Worm (Caenorhabditis elegans) whole organism, L4 larva: ENCODE data around the gene nlp-63.

ENCODE experiments used
- ZK337.2 ChIP-seq: fragments of 200-800 bp; sonication (Bioruptor generic); IDR thresholded peaks from 2 replicates; pipeline ENCODE4 v1.3.6; 2022; ENCODE audit warnings: missing genetic modification reagents, missing genetic modification characterization, missing compliant biosample characterization
- aly-2 ChIP-seq: sonication (generic microtip); optimal IDR thresholded peaks from 2 replicates; lab custom pipeline; 2018; ENCODE audit warnings: missing biosample characterization, missing genetic modification characterization
- ama-1 ChIP-seq: fragments of 150-350 bp; optimal IDR thresholded peaks from 2 replicates; lab custom pipeline; 2014; ENCODE audit warnings: inconsistent platforms, mixed read lengths
- daf-19 ChIP-seq: fragments of 200-800 bp; sonication (Bioruptor generic); conservative IDR thresholded peaks from 2 replicates; pipeline ENCODE4 v1.3.6; 2022; ENCODE audit warnings: missing genetic modification characterization, missing compliant biosample characterization
- mes-2 ChIP-seq: sonication (generic microtip); optimal IDR thresholded peaks from 2 replicates; lab custom pipeline; 2016; ENCODE audit warnings: missing genotype, mild to moderate bottlenecking, missing genetic modification characterization, missing compliant biosample characterization; ENCODE audit not compliant: poor library complexity, severe bottlenecking
- nhr-28 ChIP-seq: fragments of 150-350 bp; optimal IDR thresholded peaks from 2 replicates; lab custom pipeline; 2014; ENCODE audit warnings: missing biosample characterization, missing genetic modification characterization
- nhr-77 ChIP-seq: fragments of 150-350 bp; optimal IDR thresholded peaks from 2 replicates; lab custom pipeline; 2014; ENCODE audit warnings: missing biosample characterization, missing genetic modification characterization

DNA sequence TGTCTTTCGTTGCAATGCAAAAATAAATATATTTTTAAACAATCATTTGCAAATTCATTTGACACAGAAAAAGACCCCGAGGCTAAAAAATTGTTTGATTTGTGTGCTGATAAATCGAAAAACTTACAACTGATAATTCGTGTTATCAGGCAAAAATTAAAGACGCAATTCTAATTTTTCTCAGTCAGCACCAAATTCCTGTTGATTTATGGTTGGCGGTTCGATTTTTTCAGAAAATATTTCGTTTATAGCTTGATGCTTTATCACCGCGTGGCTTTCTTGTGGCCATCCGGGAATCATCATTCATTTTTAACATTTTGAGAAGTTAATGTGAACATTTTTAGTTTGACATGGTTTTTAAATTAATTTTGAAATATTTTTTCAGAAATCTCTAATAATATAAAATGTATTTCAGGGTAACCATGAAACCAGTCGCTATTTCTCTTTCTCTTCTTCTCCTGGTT, 16.0 kb upstream of the nlp-63 start, which contains the start of gene asah-2:
- TF ChIP-seq daf-19 (GFP tag; lab: Robert Waterston, UW) (no peak), nhr-28 (peak; percentile 41), aly-2 (tag; lab: Kevin White, UChicago) (no peak), ZK337.2 (GFP tag; lab: Robert Waterston, UW) (no peak), mes-2 (tag; lab: Kevin White, UChicago) (no peak), nhr-77 (tag; lab: Kevin White, UChicago) (no peak), ama-1 (lab: Kevin White, UChicago) (no peak)
